Worm (Caenorhabditis elegans) whole organism, L1 larva: ENCODE measurements around the gene ptrg-1.

Source experiments
- ceh-82 ChIP-seq, 3 experiments: fragments of 150-350 bp in 1 of 3; sonication (generic microtip) in 2 of 3; optimal IDR thresholded peaks; 2 replicates each; lab custom pipeline; 2014 to 2017; ENCODE audit warnings: missing biosample characterization in 3 of 3, missing genetic modification characterization in 3 of 3
- ces-1 ChIP-seq: fragments of 150-350 bp; optimal IDR thresholded peaks from 2 replicates; lab custom pipeline; 2014; ENCODE audit warnings: missing biosample characterization, missing genetic modification reagents, missing genetic modification characterization
- nhr-19 ChIP-seq: fragments of 200-800 bp; sonication (Bioruptor generic); conservative IDR thresholded peaks from 2 replicates; pipeline ENCODE4 v1.3.6; 2022; ENCODE audit warnings: missing genetic modification characterization, missing compliant biosample characterization
- nhr-237 ChIP-seq: fragments of 150-350 bp; optimal IDR thresholded peaks from 2 replicates; lab custom pipeline; 2014; ENCODE audit warnings: missing biosample characterization, missing genetic modification characterization
- pax-3 ChIP-seq: fragments of 200-800 bp; sonication (Bioruptor generic); optimal IDR thresholded peaks from 2 replicates; lab custom pipeline; 2018; ENCODE audit warnings: mild to moderate bottlenecking, missing genetic modification characterization, moderate library complexity, missing compliant biosample characterization
- snpc-4 ChIP-seq: fragments of 150-350 bp; optimal IDR thresholded peaks from 2 replicates; lab custom pipeline; 2014; ENCODE audit warnings: missing biosample characterization, missing genetic modification characterization
- ztf-4 ChIP-seq: fragments of 150-350 bp; optimal IDR thresholded peaks from 2 replicates; lab custom pipeline; 2014; ENCODE audit warnings: missing biosample characterization, missing genetic modification characterization

DNA sequence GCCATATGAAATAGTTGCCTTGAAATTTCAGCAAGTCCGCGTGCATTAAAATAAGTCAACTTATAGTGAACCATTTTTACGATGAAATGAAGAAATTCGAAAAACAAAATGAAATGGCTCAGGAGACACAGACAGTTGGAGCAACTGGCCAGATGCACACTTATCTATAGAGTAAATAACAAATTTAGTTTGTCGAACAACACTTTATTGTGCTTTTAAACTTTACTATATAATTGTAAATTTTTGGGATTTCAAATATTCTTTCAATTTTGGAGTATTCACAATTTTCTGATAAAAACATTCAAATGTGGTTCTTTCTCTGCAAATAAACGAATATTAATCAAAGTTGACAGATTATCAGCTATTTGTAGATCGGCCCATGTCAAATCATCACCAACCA lies 54.1 kb downstream of the ptrg-1 start, which contains the start of gene gst-3:
- TF ChIP-seq ztf-4 = no peak
- no peak for TF ChIP-seq nhr-19 (GFP tag; lab: Robert Waterston, UW)
- TF ChIP-seq snpc-4 = no peak
- no peak for TF ChIP-seq nhr-237 (tag; lab: Kevin White, UChicago)
- TF ChIP-seq ces-1 (GFP tag; lab: Kevin White, UChicago) = no peak
- TF ChIP-seq pax-3 (tag; lab: Kevin White, UChicago) = no peak
- TF ChIP-seq ceh-82 (tag; optimal IDR thresholded peaks at IDR 0.05; lab: Kevin White, UChicago) = no peak
